Worm (Caenorhabditis elegans): ENCODE measurements around the gene repo-1.

The repo-1 gene

DNA sequence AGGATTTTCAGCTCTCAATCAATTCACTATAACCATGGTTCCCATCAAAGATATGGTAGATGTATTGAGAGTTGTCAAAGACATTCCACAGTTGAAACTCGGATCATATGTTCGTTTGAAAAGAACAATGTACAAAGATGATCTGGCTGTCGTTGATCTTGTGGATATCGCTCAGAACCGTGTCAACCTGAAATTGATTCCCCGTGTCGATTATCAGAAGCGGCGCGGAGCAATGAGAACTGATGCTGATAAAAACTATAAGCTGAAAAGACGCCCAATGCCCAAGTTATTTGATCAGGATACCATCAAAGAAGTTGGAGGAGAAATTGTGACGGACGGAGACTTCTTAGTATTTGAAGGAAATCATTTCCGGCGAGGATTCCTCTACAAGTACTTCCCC is 31.8 kb upstream of the repo-1 start:
- TF ChIP-seq attf-3 (GFP tag; conservative IDR thresholded peaks at IDR 0.05) (no peak), F10E7.11 (tag; optimal IDR thresholded peaks at IDR 0.05) (no peak), madf-10 (tag; optimal IDR thresholded peaks at IDR 0.05) (no peak), ztf-3 (GFP tag; optimal IDR thresholded peaks at IDR 0.05) (no peak), attf-5 (GFP tag; optimal IDR thresholded peaks at IDR 0.05) (no peak), ztf-25 (GFP tag; IDR thresholded peaks at IDR 0.05) (no peak), mxl-1 (tag; optimal IDR thresholded peaks at IDR 0.05) (no peak), snpc-1.1 (tag; optimal IDR thresholded peaks at IDR 0.05; ENCODE audit: insufficient read depth) (no peak), aptf-3 (GFP tag; IDR thresholded peaks at IDR 0.05) (no peak), cebp-1 (GFP tag; IDR thresholded peaks at IDR 0.05) (no peak), cebp-1 (tag; optimal IDR thresholded peaks at IDR 0.05) (no peak), repo-1 (tag; optimal IDR thresholded peaks at IDR 0.05) (no peak), ztf-22 (GFP tag; optimal IDR thresholded peaks at IDR 0.05) (no peak), sdz-38 (tag; optimal IDR thresholded peaks at IDR 0.05) (no peak), Y67H2A.10 (GFP tag; conservative IDR thresholded peaks at IDR 0.05) (no peak), egl-44 (GFP tag; IDR thresholded peaks at IDR 0.05) (no peak), ceh-79 (tag; optimal IDR thresholded peaks at IDR 0.05) (no peak), tbp1 (GFP tag; optimal IDR thresholded peaks at IDR 0.05) (no peak), Y79H2A.3 (GFP tag; conservative IDR thresholded peaks at IDR 0.05) (no peak)

DNA sequence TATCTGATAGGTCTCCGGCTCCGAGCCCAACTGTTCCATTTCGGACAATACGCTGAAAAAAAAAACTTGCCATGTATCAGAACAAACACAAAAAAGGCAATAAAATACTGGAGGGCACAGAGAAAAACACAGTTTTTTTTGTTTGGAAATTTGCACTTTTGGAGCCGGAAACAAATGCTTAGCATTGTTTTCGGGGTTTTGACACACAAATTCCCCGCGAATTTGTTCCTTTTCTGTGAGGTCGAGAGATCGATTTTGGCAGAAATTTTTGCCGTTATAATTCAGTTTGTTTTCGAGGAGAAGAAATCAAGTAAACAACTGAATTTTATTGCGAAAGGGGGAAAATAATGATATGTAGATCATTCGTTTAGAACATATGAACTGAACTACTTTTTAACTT is 27.7 kb upstream of the repo-1 start, which contains the start of gene K08E4.2:
TSS of gene K08E4.2 (minus strand) at position 54 of the 400 bp plus-strand sequence.
- no peak for TF ChIP-seq ztf-28 (GFP tag; IDR thresholded peaks at IDR 0.05)
- peak; percentile 58 for TF ChIP-seq efl-1 (GFP tag; optimal IDR thresholded peaks at IDR 0.05)
- TF ChIP-seq Y56A3A.18 (GFP tag; IDR thresholded peaks at IDR 0.05): no peak
- TF ChIP-seq madf-8 (GFP tag; conservative IDR thresholded peaks at IDR 0.05): 0 out of 2 replicates have a peak, but pooled peaks have one; percentile 18
- TF ChIP-seq him-1 (tag; optimal IDR thresholded peaks at IDR 0.05): no peak
- no peak for TF ChIP-seq B0019.2 (GFP tag; conservative IDR thresholded peaks at IDR 0.05)
- 0 out of 2 replicates have a peak, but pooled peaks have one; percentile 8 for TF ChIP-seq ceh-91 (GFP tag; IDR thresholded peaks at IDR 0.05)
- TF ChIP-seq ztf-3 (GFP tag; optimal IDR thresholded peaks at IDR 0.05): no peak
- TF ChIP-seq madf-6 (GFP tag; IDR thresholded peaks at IDR 0.05): peak; percentile 57; the same call in 1 of the 2 replicates
- TF ChIP-seq nfya-2 (GFP tag; IDR thresholded peaks at IDR 0.05): no peak
- TF ChIP-seq F23B12.7 (tag; optimal IDR thresholded peaks at IDR 0.05; ENCODE audit: insufficient read depth): no peak
- no peak for TF ChIP-seq ceh-100 (GFP tag; IDR thresholded peaks at IDR 0.05)
- TF ChIP-seq F39B2.1 (GFP tag; IDR thresholded peaks at IDR 0.05): no peak
- peak; percentile 28 for TF ChIP-seq xnd-1 (tag; optimal IDR thresholded peaks at IDR 0.05)
- no peak for TF ChIP-seq akir-1 (GFP tag; optimal IDR thresholded peaks at IDR 0.05)
- TF ChIP-seq K12H6.12 (tag; optimal IDR thresholded peaks at IDR 0.05): no peak

DNA sequence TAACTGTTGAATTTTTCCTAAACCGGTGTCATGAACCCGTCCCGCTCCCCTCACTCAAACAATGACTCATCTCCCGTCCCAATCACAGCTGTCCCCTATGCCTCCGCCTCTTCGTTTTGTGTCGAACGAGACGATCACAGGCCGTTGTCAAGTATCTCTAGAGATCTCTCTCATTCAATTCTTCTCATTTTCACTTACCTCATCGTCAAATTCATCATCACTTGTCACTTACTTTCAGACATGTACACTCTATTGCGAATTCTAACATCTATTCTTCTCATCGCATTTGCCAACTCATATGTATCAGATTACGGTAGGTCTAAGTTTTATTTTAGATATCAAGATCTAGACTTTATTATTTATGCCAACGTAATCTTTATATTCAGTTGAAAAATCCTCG is 26.8 kb upstream of the repo-1 start, which contains the start of gene K08E4.3:
TSS of gene K08E4.3 (plus strand) at position 235 of the 400 bp plus-strand sequence.
- TF ChIP-seq lin-35 (GFP tag; optimal IDR thresholded peaks at IDR 0.05) (no peak), madf-10 (tag; optimal IDR thresholded peaks at IDR 0.05) (no peak), chd-7 (tag; optimal IDR thresholded peaks at IDR 0.05) (no peak), sptf-2 (GFP tag; optimal IDR thresholded peaks at IDR 0.05) (no peak), lin-40 (tag; optimal IDR thresholded peaks at IDR 0.05) (no peak), ztf-26 (tag; optimal IDR thresholded peaks at IDR 0.05) (no peak), mes-4 (tag; optimal IDR thresholded peaks at IDR 0.05) (no peak), cebp-1 (GFP tag; IDR thresholded peaks at IDR 0.05) (no peak), cebp-1 (tag; optimal IDR thresholded peaks at IDR 0.05) (no peak), repo-1 (tag; optimal IDR thresholded peaks at IDR 0.05) (no peak), let-607 (tag; optimal IDR thresholded peaks at IDR 0.05) (no peak), ZK185.1 (tag; optimal IDR thresholded peaks at IDR 0.05; ENCODE audit: poor library complexity, severe bottlenecking) (no peak), rpc-1 (optimal IDR thresholded peaks at IDR 0.05) (no peak), rpc-1 (tag; optimal IDR thresholded peaks at IDR 0.05) (no peak), sea-2 (GFP tag; IDR thresholded peaks at IDR 0.05) (no peak), cebp-2 (GFP tag; IDR thresholded peaks at IDR 0.05) (no peak), attf-6 (GFP tag; IDR thresholded peaks at IDR 0.05) (no peak)
